Fruit fly (Drosophila melanogaster): ENCODE data around the gene CG6638.

The CG6638 gene

DNA sequence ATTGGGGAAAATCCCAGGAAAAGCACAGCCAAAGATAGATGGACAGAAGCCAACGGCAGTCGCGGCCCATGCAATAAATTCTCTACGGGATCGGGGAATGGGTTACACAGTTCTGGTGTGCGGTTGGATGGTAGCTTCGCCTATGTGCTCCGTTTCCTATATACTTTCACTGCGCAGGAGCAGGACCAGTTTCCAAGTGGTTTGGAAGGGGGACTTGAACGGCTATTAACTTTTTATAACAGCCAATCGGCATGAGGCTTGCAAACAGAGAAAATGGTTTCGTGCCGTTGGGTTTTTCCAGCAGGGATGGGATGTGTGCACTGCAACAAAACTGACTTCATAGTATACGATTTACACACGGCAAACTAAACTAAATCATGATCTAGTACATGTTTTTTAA lies 37.5 kb downstream of the CG6638 start:
- no peak for TF ChIP-seq CG4707 (GFP tag; optimal IDR thresholded peaks at IDR 0.05)
- peak; percentile 95 for TF ChIP-seq Nf-YC (tag; optimal IDR thresholded peaks at IDR 0.05)
- TF ChIP-seq Nf-YB (GFP tag; optimal IDR thresholded peaks at IDR 0.05), result peak; percentile 88
- no peak for TF ChIP-seq chif (GFP tag; optimal IDR thresholded peaks at IDR 0.05)
- peak; percentile 64 for TF ChIP-seq ewg (GFP tag; optimal IDR thresholded peaks at IDR 0.05)
- 0 out of 2 replicates have a peak, but pooled peaks have one; percentile 9 for TF ChIP-seq bbx (GFP tag; IDR thresholded peaks at IDR 0.05; ENCODE audit: partially characterized antibody)

DNA sequence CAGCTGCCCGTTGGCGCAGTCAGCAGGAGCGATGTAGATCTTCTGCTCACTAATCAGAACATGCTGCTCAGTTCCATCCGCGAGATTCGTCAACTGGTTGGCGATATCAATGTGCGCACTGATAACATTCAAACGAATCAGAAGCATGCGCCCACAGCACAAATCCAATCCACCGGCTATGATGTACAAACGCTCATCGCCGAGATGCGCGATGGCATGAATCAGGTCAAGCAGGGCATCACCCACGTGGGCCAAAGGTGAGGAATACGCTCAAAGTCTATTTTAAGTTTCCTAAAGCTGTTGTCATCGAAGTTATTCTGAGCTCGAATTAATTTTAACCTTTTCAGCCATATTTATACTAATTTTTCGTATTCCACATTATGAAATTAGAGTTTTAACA lies 39.5 kb downstream of the CG6638 start:
- no peak for TF ChIP-seq HmgZ (tag; optimal IDR thresholded peaks at IDR 0.05)
- TF ChIP-seq Hr78 (GFP tag; optimal IDR thresholded peaks at IDR 0.05), result peak in 1 of 2 experiments; percentile 54
- no peak for TF ChIP-seq Ets65A (GFP tag)
- TF ChIP-seq hbn (GFP tag; IDR thresholded peaks at IDR 0.05; ENCODE audit: partially characterized antibody), result no peak
- no peak for TF ChIP-seq croc (GFP tag; conservative IDR thresholded peaks at IDR 0.05)
- no peak for TF ChIP-seq CG6854 (GFP tag; optimal IDR thresholded peaks at IDR 0.05)
- no peak for TF ChIP-seq CG13123 (GFP tag; optimal IDR thresholded peaks at IDR 0.05)
- no peak for TF ChIP-seq Poxn (GFP tag; IDR thresholded peaks at IDR 0.05)
- TF ChIP-seq ken (GFP tag; IDR thresholded peaks at IDR 0.05), result 0 out of 3 replicates have a peak, but pooled peaks have one; percentile 11
- no peak for TF ChIP-seq CG30020 (tag; optimal IDR thresholded peaks at IDR 0.05)
- TF ChIP-seq Spps (tag; optimal IDR thresholded peaks at IDR 0.05), result no peak
- no peak for TF ChIP-seq CG6254 (GFP tag; optimal IDR thresholded peaks at IDR 0.05)

DNA sequence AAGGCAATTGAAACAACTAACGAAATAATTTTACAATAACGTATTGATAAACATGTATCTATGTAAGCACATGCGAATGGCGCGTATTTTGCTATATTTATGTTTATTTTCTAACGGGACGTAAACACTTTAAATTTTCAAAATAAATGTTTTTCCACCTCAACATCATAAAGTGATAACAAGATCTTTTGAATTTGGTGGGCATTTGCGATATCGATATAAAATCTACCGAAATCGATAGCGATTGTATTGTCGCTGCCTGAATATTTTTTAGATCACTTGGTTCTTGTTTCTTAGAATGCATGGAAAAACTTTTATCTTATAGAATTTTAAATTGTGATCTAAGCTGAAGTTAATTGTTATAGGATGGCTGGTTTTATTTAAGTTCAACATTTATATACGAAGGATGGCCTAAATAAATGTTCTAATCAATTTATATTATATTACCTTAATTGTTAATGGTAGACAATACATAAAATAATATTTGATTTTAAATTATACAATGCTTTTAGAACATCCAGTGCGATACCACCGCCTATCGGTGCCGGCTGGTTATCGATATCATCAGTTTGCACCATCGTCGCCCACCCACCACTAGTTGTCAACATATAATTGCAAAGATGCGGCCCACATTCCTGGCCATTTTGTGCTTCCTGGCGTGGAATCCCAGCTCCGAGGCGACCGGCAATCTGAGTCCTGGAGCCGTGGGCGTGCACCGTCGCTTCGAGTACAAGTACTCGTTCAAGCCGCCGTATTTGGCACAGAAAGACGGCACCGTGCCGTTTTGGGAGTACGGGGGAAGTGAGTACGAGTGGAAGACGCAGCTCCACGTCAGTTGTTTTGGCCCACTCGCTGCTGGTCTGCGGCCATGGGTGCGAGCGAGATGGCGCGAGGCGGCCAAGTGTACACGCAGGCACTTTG lies 41.2 kb downstream of the CG6638 start, which contains the start of gene ergic53:
TSS of gene ergic53 (plus strand) at position 592 of the 921 bp plus-strand sequence.
- TF ChIP-seq CkIIα-i1 (GFP tag; IDR thresholded peaks at IDR 0.05) (no peak), CG11696 (GFP tag; IDR thresholded peaks at IDR 0.05) (no peak), CG14014 (GFP tag; IDR thresholded peaks at IDR 0.05) (no peak), H2.0 (GFP tag; IDR thresholded peaks at IDR 0.05) (no peak), MESR4 (GFP tag; optimal IDR thresholded peaks at IDR 0.05) (peak; percentile 96), Med (GFP tag) (peak; percentile 71), D19A (tag; optimal IDR thresholded peaks at IDR 0.05) (no peak), CG13296 (GFP tag; optimal IDR thresholded peaks at IDR 0.05) (no peak), CG7928 (GFP tag; optimal IDR thresholded peaks at IDR 0.05) (no peak), row (GFP tag; IDR thresholded peaks at IDR 0.05) (0 out of 3 replicates have a peak, but pooled peaks have one; percentile 25), CG9437 (GFP tag; optimal IDR thresholded peaks at IDR 0.05) (no peak), ato (GFP tag; IDR thresholded peaks at IDR 0.05; ENCODE audit: partially characterized antibody) (peak; percentile 74), HmgZ (tag; optimal IDR thresholded peaks at IDR 0.05) (no peak), wek (GFP tag; optimal IDR thresholded peaks at IDR 0.05) (no peak), CG12391 (tag; optimal IDR thresholded peaks at IDR 0.05) (peak; percentile 64), CG9797 (GFP tag; optimal IDR thresholded peaks at IDR 0.05) (peak; percentile 31), YL-1 (GFP tag; optimal IDR thresholded peaks at IDR 0.05) (peak; percentile 72), unpg (GFP tag; optimal IDR thresholded peaks at IDR 0.05) (no peak), CG30431 (GFP tag; optimal IDR thresholded peaks at IDR 0.05) (no peak), Dfd (GFP tag; optimal IDR thresholded peaks at IDR 0.05) (no peak), grau (tag; optimal IDR thresholded peaks at IDR 0.05) (peak; percentile 3), NK7.1 (GFP tag; optimal IDR thresholded peaks at IDR 0.05) (no peak), sd (tag; optimal IDR thresholded peaks at IDR 0.05) (peak; percentile 100), jigr1 (GFP tag; IDR thresholded peaks at IDR 0.05) (no peak), CG14710 (tag; optimal IDR thresholded peaks at IDR 0.05) (peak; percentile 56), ATbp (GFP tag; optimal IDR thresholded peaks at IDR 0.05) (no peak), CG3281 (GFP tag; optimal IDR thresholded peaks at IDR 0.05) (peak; percentile 19), CG15514 (GFP tag; optimal IDR thresholded peaks at IDR 0.05) (peak; percentile 28), tap (tag; optimal IDR thresholded peaks at IDR 0.05) (peak; percentile 1)
